Worm (Caenorhabditis elegans): ENCODE results near the gene mlcd-1.

mlcd-1 gene

ce11 chrIII:4612334-4612953 is 44.5 kb upstream of the mlcd-1 start, which contains the start of gene sel-2 (continued):
- TF ChIP-seq ceh-8 (GFP tag; optimal IDR thresholded peaks at IDR 0.05), result no peak
- TF ChIP-seq ceh-63 (GFP tag; optimal IDR thresholded peaks at IDR 0.05), result no peak
- no peak for TF ChIP-seq Y116A8C.19 (tag; optimal IDR thresholded peaks at IDR 0.05; ENCODE audit: borderline replicate concordance)
- peak in 1 of 2 experiments; percentile 25 for TF ChIP-seq lsy-2 (tag; optimal IDR thresholded peaks at IDR 0.05)
- TF ChIP-seq hlh-4 (tag; optimal IDR thresholded peaks at IDR 0.05), result no peak
- TF ChIP-seq irx-1 (tag; optimal IDR thresholded peaks at IDR 0.05), result no peak
- no peak for TF ChIP-seq nhr-90 (tag; optimal IDR thresholded peaks at IDR 0.05; ENCODE audit: poor library complexity)
- no peak for TF ChIP-seq lin-39 (tag; optimal IDR thresholded peaks at IDR 0.05)
- no peak for TF ChIP-seq C16A3.4 (tag; optimal IDR thresholded peaks at IDR 0.05)
- TF ChIP-seq nhr-28 (tag; optimal IDR thresholded peaks at IDR 0.05), result no peak
- TF ChIP-seq jun-1 (tag; optimal IDR thresholded peaks at IDR 0.05), result no peak
- no peak for TF ChIP-seq skn-1 (tag; optimal IDR thresholded peaks at IDR 0.05)
- no peak for TF ChIP-seq ceh-82 (tag; optimal IDR thresholded peaks at IDR 0.05)
- no peak for TF ChIP-seq C04F5.9 (tag; optimal IDR thresholded peaks at IDR 0.05)
- TF ChIP-seq ama-1 (optimal IDR thresholded peaks at IDR 0.05), result no peak
- peak; percentile 62 for TF ChIP-seq mep-1 (tag; optimal IDR thresholded peaks at IDR 0.05)
- no peak for TF ChIP-seq snpc-4 (tag; optimal IDR thresholded peaks at IDR 0.05)
- TF ChIP-seq vab-15 (tag; optimal IDR thresholded peaks at IDR 0.05), result no peak
- TF ChIP-seq lin-13 (GFP tag; optimal IDR thresholded peaks at IDR 0.05), result no peak
- TF ChIP-seq isw-1 (GFP tag; IDR thresholded peaks at IDR 0.05), result no peak
- TF ChIP-seq elt-3 (tag; optimal IDR thresholded peaks at IDR 0.05), result peak in 1 of 6 experiments; percentile 20
- TF ChIP-seq elt-2 (tag; optimal IDR thresholded peaks at IDR 0.05), result no peak
- TF ChIP-seq nhr-12 (tag; optimal IDR thresholded peaks at IDR 0.05), result no peak

- TF ChIP-seq rnt-1 (tag; optimal IDR thresholded peaks at IDR 0.05) (peak; percentile 21), C34B4.2 (tag; optimal IDR thresholded peaks at IDR 0.05) (no peak), F16B12.6 (tag; optimal IDR thresholded peaks at IDR 0.05) (no peak), lin-14 (GFP tag; optimal IDR thresholded peaks at IDR 0.05) (no peak)
Measured at ce11 chrIII:4603837-4604236, 35.9 kb upstream of the mlcd-1 start.

- TF ChIP-seq unc-98 (GFP tag; IDR thresholded peaks at IDR 0.05) (no peak), grh-1 (GFP tag; IDR thresholded peaks at IDR 0.05) (no peak), elt-3 (tag; optimal IDR thresholded peaks at IDR 0.05) (no peak), jun-1 (tag; optimal IDR thresholded peaks at IDR 0.05) (no peak), nhr-85 (tag) (peak; percentile 43), swsn-7 (tag; optimal IDR thresholded peaks at IDR 0.05) (no peak)
Measured at ce11 chrIII:4601286-4601685, 33.4 kb upstream of the mlcd-1 start.

ce11 chrIII:4600139-4600762 is 32.3 kb upstream of the mlcd-1 start, which contains the start of gene mab-21:
TSS of gene mab-21 (plus strand) at chrIII:4600753.
- TF ChIP-seq egl-13 (tag; optimal IDR thresholded peaks at IDR 0.05) (no peak), nhr-20 (tag; optimal IDR thresholded peaks at IDR 0.05) (peak; percentile 9), C04F5.9 (tag; optimal IDR thresholded peaks at IDR 0.05) (no peak), nhr-237 (tag; optimal IDR thresholded peaks at IDR 0.05) (no peak), elt-2 (tag; optimal IDR thresholded peaks at IDR 0.05) (no peak), aha-1 (tag; optimal IDR thresholded peaks at IDR 0.05) (no peak), unc-86 (tag; optimal IDR thresholded peaks at IDR 0.05) (no peak), fkh-10 (GFP tag; optimal IDR thresholded peaks at IDR 0.05) (no peak), ztf-11 (tag; optimal IDR thresholded peaks at IDR 0.05) (no peak), unc-30 (tag; optimal IDR thresholded peaks at IDR 0.05) (no peak), lin-35 (GFP tag; optimal IDR thresholded peaks at IDR 0.05) (peak in 1 of 2 experiments; percentile 15), ama-1 (optimal IDR thresholded peaks at IDR 0.05) (no peak), nhr-85 (tag) (peak; percentile 3), lsy-2 (tag; optimal IDR thresholded peaks at IDR 0.05) (peak in 1 of 2 experiments; percentile 23), nhr-90 (tag; optimal IDR thresholded peaks at IDR 0.05; ENCODE audit: poor library complexity) (no peak), unc-62 (GFP tag; optimal IDR thresholded peaks at IDR 0.05) (no peak), snu-23 (GFP tag; optimal IDR thresholded peaks at IDR 0.05) (peak; percentile 22), nhr-71 (tag; optimal IDR thresholded peaks at IDR 0.05) (peak; percentile 34), lin-39 (tag; optimal IDR thresholded peaks at IDR 0.05) (no peak), dpl-1 (GFP tag; optimal IDR thresholded peaks at IDR 0.05) (no peak), lir-3 (tag; optimal IDR thresholded peaks at IDR 0.05; ENCODE audit: poor library complexity) (no peak), dsc-1 (tag; optimal IDR thresholded peaks at IDR 0.05) (no peak), elt-3 (tag; optimal IDR thresholded peaks at IDR 0.05) (peak in 5 of 6 experiments; percentile 40 to 85 (median 51))

Measured in whole organism, L1 larva.